Worm (Caenorhabditis elegans): ENCODE results near the gene gpd-3.

The gpd-3 gene

DNA sequence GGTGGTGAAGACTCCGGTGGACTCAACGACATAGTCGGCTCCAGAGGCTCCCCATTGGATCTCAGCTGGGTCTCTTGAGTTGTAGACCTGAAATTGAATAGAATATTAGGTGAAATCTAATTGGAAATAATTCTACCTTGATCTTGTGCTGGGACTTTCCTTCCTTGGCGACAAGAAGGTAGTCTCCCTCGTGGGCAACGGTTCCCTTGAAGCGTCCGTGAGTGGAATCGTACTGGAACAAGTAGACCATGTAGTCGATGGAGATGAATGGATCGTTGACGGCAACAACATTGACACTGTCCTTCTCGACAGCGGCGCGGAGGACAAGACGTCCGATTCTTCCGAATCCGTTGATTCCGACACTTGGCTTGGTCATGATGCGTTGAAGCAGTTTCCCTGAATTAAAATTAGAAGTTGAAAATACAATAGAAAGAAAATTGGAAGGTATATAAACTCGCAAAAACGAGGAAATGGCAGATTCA, at the start of gene gpd-3:
gpd-3 (minus strand) TSS at position 396 of the 482 bp plus-strand sequence.
- peak; percentile 17 for TF ChIP-seq sma-3 (GFP tag; optimal IDR thresholded peaks at IDR 0.05)
- TF ChIP-seq peb-1 (tag; optimal IDR thresholded peaks at IDR 0.05), result no peak
- peak; percentile 20 for TF ChIP-seq sma-9 (GFP tag; optimal IDR thresholded peaks at IDR 0.05)
- TF ChIP-seq sma-9 (tag; optimal IDR thresholded peaks at IDR 0.05), result no peak
- TF ChIP-seq nhr-25 (tag; optimal IDR thresholded peaks at IDR 0.05), result no peak
- peak; percentile 13 for TF ChIP-seq nhr-129 (tag; optimal IDR thresholded peaks at IDR 0.05)
- peak; percentile 75 for TF ChIP-seq ztf-4 (tag; optimal IDR thresholded peaks at IDR 0.05)
- TF ChIP-seq mbf-1 (tag; optimal IDR thresholded peaks at IDR 0.05), result no peak
- TF ChIP-seq crh-2 (tag; optimal IDR thresholded peaks at IDR 0.05), result peak; percentile 37
- peak; percentile 73 for TF ChIP-seq ama-1 (optimal IDR thresholded peaks at IDR 0.05)
- peak; percentile 39 for TF ChIP-seq gmeb-1 (tag; optimal IDR thresholded peaks at IDR 0.05)
- peak in 1 of 2 experiments; percentile 33 for TF ChIP-seq lsy-2 (tag; optimal IDR thresholded peaks at IDR 0.05)

DNA sequence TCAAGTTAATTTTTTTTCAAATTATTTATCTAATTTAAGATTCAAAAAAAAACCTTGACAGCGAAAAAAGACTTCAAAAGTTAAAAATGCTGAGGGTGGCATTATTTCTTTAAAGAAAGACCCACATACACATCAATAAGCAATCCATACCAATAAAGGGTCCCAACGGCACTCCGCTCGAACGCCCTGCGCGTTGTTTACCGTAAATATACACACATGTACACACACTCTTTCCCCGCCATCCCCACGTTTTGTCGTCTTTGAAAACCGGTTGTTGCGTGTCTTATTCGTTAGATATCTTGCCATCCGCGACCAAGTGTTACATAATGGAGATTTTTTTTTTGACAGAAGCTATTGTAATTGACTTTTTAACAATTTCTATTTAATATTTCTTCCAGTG, 46.4 kb upstream of the gpd-3 start, which contains the start of gene gcc-1:
gcc-1 (plus strand) TSS at position 399 of the 400 bp plus-strand sequence.
- peak; percentile 12 for TF ChIP-seq lin-13 (GFP tag; optimal IDR thresholded peaks at IDR 0.05)
- TF ChIP-seq nhr-129 (tag; optimal IDR thresholded peaks at IDR 0.05), result peak; percentile 51
- peak; percentile 73 for TF ChIP-seq sma-9 (GFP tag; optimal IDR thresholded peaks at IDR 0.05)
- TF ChIP-seq sma-9 (tag; optimal IDR thresholded peaks at IDR 0.05), result no peak
- peak; percentile 45 for TF ChIP-seq F13H6.1 (tag; optimal IDR thresholded peaks at IDR 0.05)
- TF ChIP-seq nhr-25 (tag; optimal IDR thresholded peaks at IDR 0.05), result peak; percentile 78
- TF ChIP-seq R02D3.7 (tag; optimal IDR thresholded peaks at IDR 0.05), result peak; percentile 87
- TF ChIP-seq lsy-2 (tag; optimal IDR thresholded peaks at IDR 0.05), result peak in 1 of 2 experiments; percentile 48
- no peak for TF ChIP-seq nhr-6 (tag; optimal IDR thresholded peaks at IDR 0.05)
- peak; percentile 76 for TF ChIP-seq unc-55 (GFP tag; optimal IDR thresholded peaks at IDR 0.05)
- TF ChIP-seq mbf-1 (tag; optimal IDR thresholded peaks at IDR 0.05), result no peak
- peak; percentile 33 for TF ChIP-seq sma-3 (GFP tag; optimal IDR thresholded peaks at IDR 0.05)
- TF ChIP-seq mdl-1 (tag; optimal IDR thresholded peaks at IDR 0.05), result no peak
- peak; percentile 79 for TF ChIP-seq nhr-21 (tag; optimal IDR thresholded peaks at IDR 0.05)
- TF ChIP-seq unc-62 (GFP tag; optimal IDR thresholded peaks at IDR 0.05), result no peak
- peak; percentile 8 for TF ChIP-seq crh-2 (tag; optimal IDR thresholded peaks at IDR 0.05)
- TF ChIP-seq lin-11 (tag; optimal IDR thresholded peaks at IDR 0.05), result no peak
- TF ChIP-seq sem-4 (tag; optimal IDR thresholded peaks at IDR 0.05), result peak; percentile 18

DNA sequence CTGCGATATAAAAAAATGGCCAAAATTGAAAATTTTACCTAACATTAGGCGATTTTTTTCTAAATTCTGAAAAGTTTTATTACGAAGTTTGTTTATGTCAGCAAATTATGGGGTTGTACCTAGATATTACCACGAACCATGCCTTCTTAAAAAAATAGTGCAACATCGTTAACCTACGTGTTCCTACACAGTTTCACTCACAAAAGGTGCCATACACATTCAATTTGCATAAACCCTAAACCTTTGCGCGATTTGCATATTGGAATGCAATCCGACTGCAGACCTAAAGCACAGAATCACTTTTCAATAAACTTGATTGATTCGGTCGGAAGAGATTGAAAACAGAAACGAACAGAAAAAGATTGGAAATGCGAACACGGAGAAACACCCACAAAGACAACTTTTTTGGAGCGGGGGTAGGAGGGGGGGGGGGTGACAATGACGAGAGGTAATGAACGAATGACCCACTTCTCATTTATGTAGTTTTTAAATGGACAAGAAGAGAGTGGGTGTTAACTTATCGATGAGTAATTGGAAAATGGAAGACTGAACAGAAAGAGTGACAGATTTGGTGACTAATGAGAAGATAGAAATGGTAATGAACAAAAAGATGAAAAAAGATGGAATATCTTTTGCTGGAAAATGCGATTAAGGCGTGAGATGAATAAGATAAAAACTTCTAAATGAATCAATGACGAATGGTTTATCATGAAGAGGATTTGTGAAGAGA, 43.1 kb upstream of the gpd-3 start:
- TF ChIP-seq snpc-4 (tag; optimal IDR thresholded peaks at IDR 0.05) (no peak), sma-3 (GFP tag; optimal IDR thresholded peaks at IDR 0.05) (peak; percentile 9), fos-1 (tag; optimal IDR thresholded peaks at IDR 0.05) (peak; percentile 86)

DNA sequence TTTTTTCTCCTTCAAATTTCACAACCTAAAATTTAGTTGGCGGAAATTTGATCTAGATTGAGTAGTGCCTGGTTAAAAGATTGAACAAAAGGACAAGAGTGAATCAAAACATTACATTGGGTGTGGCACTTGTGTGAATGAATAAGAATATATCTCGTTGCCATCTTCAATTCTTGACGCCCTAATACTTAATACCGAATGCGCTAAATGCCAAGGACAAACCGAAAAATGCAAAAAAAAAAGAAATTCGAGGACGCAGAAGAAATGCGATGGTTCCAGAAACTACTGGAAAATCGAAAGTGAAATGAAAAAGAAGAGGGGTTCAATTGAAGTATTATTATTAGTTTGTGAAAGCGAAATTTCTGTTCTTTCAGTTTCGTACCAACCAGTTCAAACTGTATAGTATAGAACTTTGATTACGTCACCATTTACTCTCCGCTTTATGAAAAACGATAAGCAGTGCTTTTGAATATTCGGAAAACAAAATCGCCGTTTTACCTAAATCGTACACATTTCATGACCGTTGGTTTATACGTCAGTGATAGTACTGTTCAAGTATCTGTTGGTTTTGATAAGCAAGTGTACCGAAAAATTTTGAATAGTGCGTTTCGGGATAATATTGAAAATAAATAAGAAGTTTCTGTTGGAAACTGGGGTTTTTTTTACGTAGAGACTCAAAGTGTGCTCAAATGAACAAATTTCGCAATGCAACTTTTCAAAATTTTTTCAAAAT, 42.1 kb upstream of the gpd-3 start:
- TF ChIP-seq alr-1 (tag; optimal IDR thresholded peaks at IDR 0.05), result no peak
- TF ChIP-seq nhr-77 (tag; optimal IDR thresholded peaks at IDR 0.05), result no peak
- TF ChIP-seq fos-1 (tag; optimal IDR thresholded peaks at IDR 0.05), result peak; percentile 45
- TF ChIP-seq skn-1 (tag; optimal IDR thresholded peaks at IDR 0.05), result no peak

DNA sequence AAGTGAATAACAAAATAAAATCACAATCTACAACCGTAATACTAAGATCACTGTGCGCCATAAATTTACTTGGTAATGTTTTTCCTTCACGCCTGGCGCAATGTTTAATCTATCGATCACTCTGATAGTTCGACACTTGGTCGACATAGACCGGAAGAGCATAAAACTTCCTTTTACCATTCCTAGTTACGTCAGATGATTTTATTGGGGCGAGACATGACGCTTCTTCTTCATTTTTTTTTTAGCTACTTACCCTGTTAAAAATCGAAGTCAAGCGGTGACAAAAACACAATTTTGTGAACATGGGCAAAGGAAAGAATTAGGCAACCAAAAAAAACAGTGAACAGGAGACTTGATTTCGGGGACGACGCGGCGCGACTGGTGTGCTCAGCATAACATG, 41.4 kb upstream of the gpd-3 start:
- TF ChIP-seq elt-1 (tag; optimal IDR thresholded peaks at IDR 0.05) (no peak), nhr-25 (tag; optimal IDR thresholded peaks at IDR 0.05) (no peak), nhr-129 (tag; optimal IDR thresholded peaks at IDR 0.05) (peak; percentile 59), lsy-2 (tag; optimal IDR thresholded peaks at IDR 0.05) (no peak), ztf-4 (tag; optimal IDR thresholded peaks at IDR 0.05) (no peak), nhr-77 (tag; optimal IDR thresholded peaks at IDR 0.05) (no peak), alr-1 (tag; optimal IDR thresholded peaks at IDR 0.05) (no peak), sma-9 (GFP tag; optimal IDR thresholded peaks at IDR 0.05) (peak; percentile 34), sma-9 (tag; optimal IDR thresholded peaks at IDR 0.05) (no peak), Y55F3AM.14 (GFP tag; optimal IDR thresholded peaks at IDR 0.05) (no peak), ama-1 (optimal IDR thresholded peaks at IDR 0.05) (no peak), nhr-21 (tag; optimal IDR thresholded peaks at IDR 0.05) (no peak), peb-1 (tag; optimal IDR thresholded peaks at IDR 0.05) (no peak), fos-1 (tag; optimal IDR thresholded peaks at IDR 0.05) (peak; percentile 39), nhr-237 (tag; optimal IDR thresholded peaks at IDR 0.05) (no peak), ZK546.5 (tag; optimal IDR thresholded peaks at IDR 0.05) (no peak), crh-2 (tag; optimal IDR thresholded peaks at IDR 0.05) (peak; percentile 1), snpc-4 (tag; optimal IDR thresholded peaks at IDR 0.05) (no peak), sma-3 (GFP tag; optimal IDR thresholded peaks at IDR 0.05) (no peak), F13H6.1 (tag; optimal IDR thresholded peaks at IDR 0.05) (no peak), elt-3 (tag; optimal IDR thresholded peaks at IDR 0.05) (no peak), nhr-6 (tag; optimal IDR thresholded peaks at IDR 0.05) (no peak), egl-27 (tag; optimal IDR thresholded peaks at IDR 0.05) (no peak), nhr-23 (tag; optimal IDR thresholded peaks at IDR 0.05) (no peak), sem-4 (tag; optimal IDR thresholded peaks at IDR 0.05) (no peak), zag-1 (tag; optimal IDR thresholded peaks at IDR 0.05) (no peak)

All from whole organism, L2 larva.